Worm (Caenorhabditis elegans) whole organism, L4 larva: ENCODE measurements around the gene Y37E11AL.1.

Source experiments
- F10B5.3 ChIP-seq: sonication (generic microtip); optimal IDR thresholded peaks from 2 replicates; lab custom pipeline; 2016; ENCODE audit warnings: mild to moderate bottlenecking, missing genetic modification characterization, missing compliant biosample characterization
- F44E2.7 ChIP-seq: fragments of 200-800 bp; sonication (Bioruptor generic); IDR thresholded peaks from 2 replicates; pipeline ENCODE4 v2.1.2; 2022; ENCODE audit warnings: missing genetic modification characterization, missing compliant biosample characterization
- R02D3.7 ChIP-seq: fragments of 150-350 bp; sonication (generic microtip); optimal IDR thresholded peaks from 3 replicates; lab custom pipeline; 2014; ENCODE audit warnings: missing biosample characterization, missing genetic modification characterization
- Y75B8A.6 ChIP-seq: fragments of 200-800 bp; sonication (Bioruptor generic); IDR thresholded peaks from 2 replicates; pipeline ENCODE4 v1.3.6; 2022; ENCODE audit warnings: missing genetic modification reagents, missing genetic modification characterization, missing compliant biosample characterization
- ZK337.2 ChIP-seq: fragments of 200-800 bp; sonication (Bioruptor generic); IDR thresholded peaks from 2 replicates; pipeline ENCODE4 v1.3.6; 2022; ENCODE audit warnings: missing genetic modification reagents, missing genetic modification characterization, missing compliant biosample characterization
- ceh-28 ChIP-seq: fragments of 150-350 bp; optimal IDR thresholded peaks from 2 replicates; lab custom pipeline; 2014; ENCODE audit warnings: missing biosample characterization, missing genetic modification reagents, missing genetic modification characterization
- ceh-44 ChIP-seq: fragments of 200-800 bp; sonication (Bioruptor generic); IDR thresholded peaks from 2 replicates; pipeline ENCODE4 v1.3.6; 2022; ENCODE audit warnings: missing genetic modification reagents, missing genetic modification characterization, missing compliant biosample characterization
- ctbp-1 ChIP-seq: fragments of 200-800 bp; sonication (Bioruptor generic); IDR thresholded peaks from 2 replicates; pipeline ENCODE4 v1.3.6; 2022; ENCODE audit warnings: missing genetic modification reagents, missing genetic modification characterization, missing compliant biosample characterization
- daf-16 ChIP-seq, 3 experiments: sonication (generic microtip); optimal IDR thresholded peaks; 2 replicates each; lab custom pipeline; 2016 to 2017; ENCODE audit warnings: missing genetic modification characterization in 3 of 3, missing genetic modification reagents in 3 of 3, mild to moderate bottlenecking in 2 of 3, missing compliant biosample characterization in 2 of 3, missing biosample characterization in 1 of 3, moderate library complexity in 1 of 3
- daf-8 ChIP-seq: fragments of 200-800 bp; sonication (Bioruptor generic); IDR thresholded peaks from 2 replicates; pipeline ENCODE4 v1.3.6; 2022; ENCODE audit warnings: missing genetic modification characterization, missing compliant biosample characterization
- dmd-6 ChIP-seq: fragments of 200-800 bp; sonication (Bioruptor generic); IDR thresholded peaks from 2 replicates; pipeline ENCODE4 v1.3.6; 2022; ENCODE audit warnings: missing genetic modification reagents, missing genetic modification characterization, missing compliant biosample characterization
- dmd-8 ChIP-seq: fragments of 200-800 bp; sonication (Bioruptor generic); IDR thresholded peaks from 2 replicates; pipeline ENCODE4 v1.3.6; 2022; ENCODE audit warnings: missing genetic modification characterization, missing compliant biosample characterization
- dpl-1 ChIP-seq: fragments of 150-350 bp; optimal IDR thresholded peaks from 2 replicates; lab custom pipeline; 2014; ENCODE audit warnings: missing biosample characterization, missing genetic modification reagents, missing genetic modification characterization
- egl-27 ChIP-seq: sonication (generic microtip); optimal IDR thresholded peaks from 3 replicates; lab custom pipeline; 2017; ENCODE audit warnings: missing biosample characterization, missing genetic modification reagents, missing genetic modification characterization
- fos-1 ChIP-seq: fragments of 150-350 bp; optimal IDR thresholded peaks from 2 replicates; lab custom pipeline; 2014; ENCODE audit warnings: missing biosample characterization, missing genetic modification characterization
- gei-8 ChIP-seq: fragments of 200-800 bp; sonication (Bioruptor generic); optimal IDR thresholded peaks from 2 replicates; lab custom pipeline; 2018; ENCODE audit warnings: mild to moderate bottlenecking, missing genetic modification characterization, missing compliant biosample characterization
- hlh-11 ChIP-seq: fragments of 200-800 bp; sonication (Bioruptor generic); optimal IDR thresholded peaks from 2 replicates; lab custom pipeline; 2018; ENCODE audit warnings: mild to moderate bottlenecking, missing genetic modification characterization, missing compliant biosample characterization
- jun-1 ChIP-seq: fragments of 150-350 bp; optimal IDR thresholded peaks from 2 replicates; lab custom pipeline; 2014; ENCODE audit warnings: missing biosample characterization, missing genetic modification reagents, missing genetic modification characterization
- lin-15B ChIP-seq: fragments of 150-350 bp; sonication (generic microtip); optimal IDR thresholded peaks from 3 replicates; lab custom pipeline; 2014; ENCODE audit warnings: missing biosample characterization, missing genetic modification characterization
- lin-39 ChIP-seq: fragments of 150-350 bp; optimal IDR thresholded peaks from 2 replicates; lab custom pipeline; 2014; ENCODE audit warnings: missing biosample characterization, missing genetic modification reagents, missing genetic modification characterization
- lsy-2 ChIP-seq, 2 experiments: fragments of 150-350 bp in 1 of 2; sonication (generic microtip) in 1 of 2; optimal IDR thresholded peaks; 2 replicates each; lab custom pipeline; 2014 to 2017; ENCODE audit warnings: missing biosample characterization in 2 of 2, missing genetic modification characterization in 2 of 2
- madf-5 ChIP-seq, 2 experiments: fragments of 200-800 bp; sonication (Bioruptor generic); IDR thresholded peaks; 2 replicates each; pipeline ENCODE4 v1.3.6; 2022; ENCODE audit warnings: missing compliant biosample characterization in 2 of 2, missing genetic modification characterization in 2 of 2
- madf-9 ChIP-seq: fragments of 200-800 bp; sonication (Bioruptor generic); conservative IDR thresholded peaks from 2 replicates; pipeline ENCODE4 v1.3.6; 2022; ENCODE audit warnings: missing genetic modification reagents, missing genetic modification characterization, missing compliant biosample characterization
- mes-2 ChIP-seq: sonication (generic microtip); optimal IDR thresholded peaks from 2 replicates; lab custom pipeline; 2016; ENCODE audit warnings: missing genotype, mild to moderate bottlenecking, missing genetic modification characterization, missing compliant biosample characterization; ENCODE audit not compliant: poor library complexity, severe bottlenecking
- mxl-2 ChIP-seq: fragments of 200-800 bp; sonication (Bioruptor generic); conservative IDR thresholded peaks from 2 replicates; pipeline ENCODE4 v1.3.6; 2022; ENCODE audit warnings: missing genetic modification reagents, missing genetic modification characterization, missing compliant biosample characterization
- nhr-102 ChIP-seq: sonication (generic microtip); optimal IDR thresholded peaks from 2 replicates; lab custom pipeline; 2016; ENCODE audit warnings: mild to moderate bottlenecking, missing genetic modification characterization, moderate library complexity, missing compliant biosample characterization
- nhr-111 ChIP-seq: fragments of 200-800 bp; sonication (Bioruptor generic); optimal IDR thresholded peaks from 2 replicates; lab custom pipeline; 2018; ENCODE audit warnings: mild to moderate bottlenecking, missing genetic modification characterization, missing compliant biosample characterization
- nhr-25 ChIP-seq: sonication (generic microtip); optimal IDR thresholded peaks from 2 replicates; lab custom pipeline; 2017; ENCODE audit warnings: missing genetic modification characterization, mild to moderate bottlenecking, missing compliant biosample characterization, antibody characterized with exemption, moderate library complexity, borderline replicate concordance; ENCODE audit not compliant: insufficient read depth
- nhr-28 ChIP-seq: fragments of 150-350 bp; optimal IDR thresholded peaks from 2 replicates; lab custom pipeline; 2014; ENCODE audit warnings: missing biosample characterization, missing genetic modification characterization
- nhr-42 ChIP-seq: fragments of 200-800 bp; sonication (Bioruptor generic); IDR thresholded peaks from 2 replicates; pipeline ENCODE4 v1.3.6; 2022; ENCODE audit warnings: missing genetic modification characterization, missing compliant biosample characterization
- nhr-48 ChIP-seq: sonication (generic microtip); optimal IDR thresholded peaks from 2 replicates; lab custom pipeline; 2016; ENCODE audit warnings: mild to moderate bottlenecking, missing genetic modification characterization, missing compliant biosample characterization
- pha-4 ChIP-seq, 2 experiments: fragments of 150-350 bp in 1 of 2; fragments of 200-800 bp in 1 of 2; sonication (Bioruptor generic) in 1 of 2; IDR thresholded peaks in 1 of 2; optimal IDR thresholded peaks in 1 of 2; 2 replicates each; pipeline versions ENCODE4 v1.3.6 to Lab custom; 2014 to 2022; ENCODE audit warnings: missing genetic modification characterization in 2 of 2, missing genetic modification reagents in 2 of 2, missing biosample characterization in 1 of 2, missing compliant biosample characterization in 1 of 2
- pqm-1 ChIP-seq: sonication (generic microtip); optimal IDR thresholded peaks from 2 replicates; lab custom pipeline; 2017; ENCODE audit warnings: missing biosample characterization, missing genetic modification characterization
- saeg-2 ChIP-seq: fragments of 200-800 bp; sonication (Bioruptor generic); IDR thresholded peaks from 2 replicates; pipeline ENCODE4 v1.3.6; 2022; ENCODE audit warnings: missing genetic modification reagents, missing genetic modification characterization, missing compliant biosample characterization
- set-16 ChIP-seq: fragments of 200-800 bp; sonication (Bioruptor generic); IDR thresholded peaks from 2 replicates; pipeline ENCODE4 v1.3.6; 2022; ENCODE audit warnings: missing genetic modification reagents, missing genetic modification characterization, missing compliant biosample characterization
- snpc-1.2 ChIP-seq: fragments of 200-800 bp; sonication (Bioruptor generic); IDR thresholded peaks from 2 replicates; pipeline ENCODE4 v1.3.6; 2022; ENCODE audit warnings: missing genetic modification reagents, missing genetic modification characterization, missing compliant biosample characterization
- spr-1 ChIP-seq: sonication (generic microtip); optimal IDR thresholded peaks from 2 replicates; lab custom pipeline; 2016; ENCODE audit warnings: mild to moderate bottlenecking, missing genetic modification characterization, missing compliant biosample characterization
- spr-3 ChIP-seq: fragments of 200-800 bp; sonication (Bioruptor generic); optimal IDR thresholded peaks from 2 replicates; lab custom pipeline; 2018; ENCODE audit warnings: mild to moderate bottlenecking, missing genetic modification characterization, missing compliant biosample characterization
- tra-1 ChIP-seq: fragments of 200-800 bp; sonication (Bioruptor generic); IDR thresholded peaks from 2 replicates; pipeline ENCODE4 v1.3.6; 2022; ENCODE audit warnings: missing genetic modification reagents, missing genetic modification characterization, missing compliant biosample characterization
- unc-39 ChIP-seq: sonication (generic microtip); optimal IDR thresholded peaks from 2 replicates; lab custom pipeline; 2017; ENCODE audit warnings: missing biosample characterization, missing genetic modification characterization
- unc-62 ChIP-seq, 3 experiments: fragments of 150-350 bp in 1 of 3; sonication (generic microtip); optimal IDR thresholded peaks in 2 of 3; peaks in 1 of 3; 1 replicate in 1 of 3; 2 replicates in 2 of 3; lab custom pipeline; 2014 to 2017; ENCODE audit warnings: missing biosample characterization in 3 of 3, missing genetic modification characterization in 3 of 3, missing genetic modification reagents in 3 of 3, missing genotype in 1 of 3
- zfp-2 ChIP-seq: sonication (generic microtip); optimal IDR thresholded peaks from 2 replicates; lab custom pipeline; 2016; ENCODE audit warnings: mild to moderate bottlenecking, missing genetic modification characterization, missing compliant biosample characterization
- zip-11 ChIP-seq: fragments of 200-800 bp; sonication (Bioruptor generic); IDR thresholded peaks from 2 replicates; pipeline ENCODE4 v1.3.6; 2022; ENCODE audit warnings: missing genetic modification characterization, missing compliant biosample characterization
- ztf-11 ChIP-seq: fragments of 150-350 bp; optimal IDR thresholded peaks from 2 replicates; lab custom pipeline; 2014; ENCODE audit warnings: missing biosample characterization, missing genetic modification characterization
- ztf-7 ChIP-seq: fragments of 150-350 bp; optimal IDR thresholded peaks from 2 replicates; lab custom pipeline; 2014; ENCODE audit warnings: missing biosample characterization, missing genetic modification characterization

Y37E11AL.1 gene

ce11 chrIV:3733287-3733686 lies 24.0 kb downstream of the Y37E11AL.1 start:
- TF ChIP-seq R02D3.7 (tag; lab: Kevin White, UChicago) (no peak), jun-1 (tag; lab: Kevin White, UChicago) (no peak), daf-16 (GFP tag; optimal IDR thresholded peaks at IDR 0.05; lab: Kevin White, UChicago) (no peak), daf-16 (tag; optimal IDR thresholded peaks at IDR 0.05; lab: Kevin White, UChicago) (no peak), unc-39 (no peak), egl-27 (no peak), saeg-2 (GFP tag; lab: Robert Waterston, UW) (no peak), F10B5.3 (tag; lab: Kevin White, UChicago) (no peak), dmd-8 (no peak), nhr-111 (GFP tag; lab: Kevin White, UChicago) (no peak), hlh-11 (tag; lab: Kevin White, UChicago) (no peak), nhr-25 (tag; lab: Kevin White, UChicago) (no peak)

- no peak for TF ChIP-seq ctbp-1 (GFP tag; lab: Robert Waterston, UW)
- no peak for TF ChIP-seq zip-11 (GFP tag; lab: Robert Waterston, UW)
- no peak for TF ChIP-seq Y75B8A.6
- peak; percentile 56 for TF ChIP-seq set-16 (GFP tag; lab: Robert Waterston, UW)
Observed at ce11 chrIV:3736244-3736643, 26.9 kb downstream of the Y37E11AL.1 start.

ce11 chrIV:3738655-3739403 lies 29.5 kb downstream of the Y37E11AL.1 start, which contains the start of gene nape-2:
nape-2 (minus strand) TSS chrIV:3738925.
- TF ChIP-seq pha-4 (GFP tag; IDR thresholded peaks at IDR 0.05; lab: Robert Waterston, UW) (no peak), pha-4 (tag; optimal IDR thresholded peaks at IDR 0.05; lab: Kevin White, UChicago) (no peak), zip-11 (GFP tag; lab: Robert Waterston, UW) (no peak), fos-1 (tag; lab: Kevin White, UChicago) (no peak), nhr-48 (tag; lab: Kevin White, UChicago) (no peak), lin-15B (tag; lab: Kevin White, UChicago) (no peak), ztf-11 (tag; lab: Kevin White, UChicago) (no peak), pqm-1 (tag; lab: Kevin White, UChicago) (no peak), spr-1 (tag; lab: Kevin White, UChicago) (no peak), ceh-44 (GFP tag; lab: Robert Waterston, UW) (no peak), spr-3 (GFP tag; lab: Kevin White, UChicago) (no peak), ZK337.2 (GFP tag; lab: Robert Waterston, UW) (no peak), dmd-8 (no peak), lsy-2 (tag; optimal IDR thresholded peaks at IDR 0.05; lab: Kevin White, UChicago) (peak in 1 of 2 experiments; percentile 24), hlh-11 (tag; lab: Kevin White, UChicago) (peak; percentile 7), madf-5 (GFP tag; IDR thresholded peaks at IDR 0.05; lab: Robert Waterston, UW) (no peak), zfp-2 (tag; lab: Kevin White, UChicago) (no peak), Y75B8A.6 (no peak), madf-9 (GFP tag; lab: Robert Waterston, UW) (no peak), nhr-28 (tag; lab: Kevin White, UChicago) (peak; percentile 71), daf-8 (GFP tag; lab: Robert Waterston, UW) (no peak), dpl-1 (GFP tag; lab: Kevin White, UChicago) (peak; percentile 30), nhr-42 (no peak), ceh-28 (tag; lab: Kevin White, UChicago) (no peak), gei-8 (GFP tag; lab: Kevin White, UChicago) (no peak), mxl-2 (GFP tag; lab: Robert Waterston, UW) (no peak), tra-1 (GFP tag; lab: Robert Waterston, UW) (no peak), unc-62 (GFP tag; optimal IDR thresholded peaks at IDR 0.05 in 1 of 2; lab: Kevin White, UChicago) (no peak), unc-62 (tag; optimal IDR thresholded peaks at IDR 0.05; lab: Kevin White, UChicago) (no peak), dmd-6 (GFP tag; lab: Robert Waterston, UW) (no peak), lin-39 (no peak), nhr-102 (tag; lab: Kevin White, UChicago) (peak; percentile 37), snpc-1.2 (GFP tag; lab: Robert Waterston, UW) (no peak), F44E2.7 (GFP tag; lab: Robert Waterston, UW) (no peak), mes-2 (tag; lab: Kevin White, UChicago) (peak; percentile 6), ztf-7 (tag; lab: Kevin White, UChicago) (no peak), jun-1 (tag; lab: Kevin White, UChicago) (no peak)
